Worm (Caenorhabditis elegans): ENCODE results near the gene F32E10.5.

Gene F32E10.5

DNA sequence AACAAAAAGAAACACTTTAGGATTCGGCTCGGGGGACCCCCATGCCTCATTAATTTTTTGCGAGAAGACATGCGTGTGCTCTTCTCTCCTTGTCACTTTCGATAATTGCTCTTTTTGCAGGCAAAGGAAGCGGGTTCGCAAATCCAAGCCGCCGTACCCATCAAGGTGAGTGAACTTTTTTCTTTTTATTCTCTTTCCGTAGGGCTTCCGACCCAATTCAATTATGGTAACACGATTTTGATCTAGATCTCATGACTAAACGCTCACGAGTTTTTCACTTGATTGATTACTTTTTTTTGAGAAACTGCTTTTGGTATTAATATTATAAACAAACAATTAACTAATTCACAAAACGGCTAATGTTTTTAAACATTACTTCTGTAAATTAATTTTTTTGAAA, 34.3 kb upstream of the F32E10.5 start:
- TF ChIP-seq jun-1 (tag; optimal IDR thresholded peaks at IDR 0.05), result no peak
- no peak for TF ChIP-seq pqm-1 (tag; optimal IDR thresholded peaks at IDR 0.05)
- no peak for TF ChIP-seq aly-2 (tag; optimal IDR thresholded peaks at IDR 0.05)
- no peak for TF ChIP-seq hlh-17 (GFP tag; optimal IDR thresholded peaks at IDR 0.05; ENCODE audit: borderline replicate concordance)
- TF ChIP-seq nhr-237 (tag; optimal IDR thresholded peaks at IDR 0.05), result no peak
- peak; percentile 17 for TF ChIP-seq fkh-10 (GFP tag; optimal IDR thresholded peaks at IDR 0.05)
- no peak for TF ChIP-seq vab-15 (tag; optimal IDR thresholded peaks at IDR 0.05)
- TF ChIP-seq lin-35 (GFP tag; optimal IDR thresholded peaks at IDR 0.05), result no peak
- TF ChIP-seq lin-14 (GFP tag; optimal IDR thresholded peaks at IDR 0.05), result peak; percentile 70
- TF ChIP-seq snu-23 (GFP tag; optimal IDR thresholded peaks at IDR 0.05), result no peak
- TF ChIP-seq efl-1 (optimal IDR thresholded peaks at IDR 0.05), result no peak
- peak in 1 of 2 experiments; percentile 3 for TF ChIP-seq efl-1 (GFP tag; optimal IDR thresholded peaks at IDR 0.05 in 1 of 2)
- no peak for TF ChIP-seq mdl-1 (tag; optimal IDR thresholded peaks at IDR 0.05)
- peak; percentile 12 for TF ChIP-seq unc-86 (tag; optimal IDR thresholded peaks at IDR 0.05)
- no peak for TF ChIP-seq alr-1 (tag; optimal IDR thresholded peaks at IDR 0.05; ENCODE audit: borderline replicate concordance)
- TF ChIP-seq mep-1 (tag; optimal IDR thresholded peaks at IDR 0.05), result no peak
- peak; percentile 54 for TF ChIP-seq nhr-71 (tag; optimal IDR thresholded peaks at IDR 0.05)
- peak; percentile 53 for TF ChIP-seq ceh-8 (GFP tag; optimal IDR thresholded peaks at IDR 0.05)
- peak; percentile 3 for TF ChIP-seq swsn-7 (tag; optimal IDR thresholded peaks at IDR 0.05)
- TF ChIP-seq ceh-82 (tag; optimal IDR thresholded peaks at IDR 0.05), result no peak
- no peak for TF ChIP-seq grh-1 (GFP tag; IDR thresholded peaks at IDR 0.05)
- TF ChIP-seq tbx-2 (tag; optimal IDR thresholded peaks at IDR 0.05), result peak; percentile 47
- TF ChIP-seq lsy-2 (tag; optimal IDR thresholded peaks at IDR 0.05), result no peak
- TF ChIP-seq nhr-47 (tag; optimal IDR thresholded peaks at IDR 0.05), result peak; percentile 54
- no peak for TF ChIP-seq nhr-28 (tag; optimal IDR thresholded peaks at IDR 0.05)
- no peak for TF ChIP-seq unc-98 (GFP tag; IDR thresholded peaks at IDR 0.05)
- TF ChIP-seq rnt-1 (tag; optimal IDR thresholded peaks at IDR 0.05), result no peak
- TF ChIP-seq dpl-1 (GFP tag; optimal IDR thresholded peaks at IDR 0.05), result no peak
- no peak for TF ChIP-seq nhr-11 (tag; optimal IDR thresholded peaks at IDR 0.05)
- no peak for TF ChIP-seq lir-3 (tag; optimal IDR thresholded peaks at IDR 0.05; ENCODE audit: poor library complexity)
- no peak for TF ChIP-seq ztf-4 (tag; optimal IDR thresholded peaks at IDR 0.05)

DNA sequence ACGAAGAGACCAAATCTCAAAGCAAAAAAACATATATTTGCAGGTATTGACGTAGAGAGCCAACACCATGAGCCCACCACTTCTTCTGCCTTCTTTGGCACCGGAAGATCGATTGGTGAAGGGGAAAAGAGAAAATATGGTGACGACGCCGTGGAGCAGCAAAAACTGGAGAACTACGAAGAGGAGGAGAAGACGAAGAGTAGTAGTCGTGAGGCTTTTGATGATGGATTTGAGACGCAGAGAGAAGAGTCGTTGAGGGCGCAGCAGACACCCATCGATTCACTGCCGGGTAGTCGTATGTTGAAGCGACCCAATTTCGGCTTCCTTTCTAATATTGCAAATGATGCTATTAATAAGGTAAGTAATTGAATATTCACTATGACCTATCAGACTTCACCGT, 33.2 kb upstream of the F32E10.5 start:
- peak; percentile 6 for TF ChIP-seq nhr-47 (tag; optimal IDR thresholded peaks at IDR 0.05)
- peak; percentile 60 for TF ChIP-seq lin-14 (GFP tag; optimal IDR thresholded peaks at IDR 0.05)
- TF ChIP-seq dsc-1 (tag; optimal IDR thresholded peaks at IDR 0.05), result no peak
- TF ChIP-seq ceh-82 (tag; optimal IDR thresholded peaks at IDR 0.05), result peak in 1 of 3 experiments; percentile 49
- peak; percentile 29 for TF ChIP-seq egl-13 (tag; optimal IDR thresholded peaks at IDR 0.05)
- TF ChIP-seq fkh-4 (tag; optimal IDR thresholded peaks at IDR 0.05; ENCODE audit: borderline replicate concordance), result no peak
- peak; percentile 44 for TF ChIP-seq fkh-8 (tag; optimal IDR thresholded peaks at IDR 0.05)

DNA sequence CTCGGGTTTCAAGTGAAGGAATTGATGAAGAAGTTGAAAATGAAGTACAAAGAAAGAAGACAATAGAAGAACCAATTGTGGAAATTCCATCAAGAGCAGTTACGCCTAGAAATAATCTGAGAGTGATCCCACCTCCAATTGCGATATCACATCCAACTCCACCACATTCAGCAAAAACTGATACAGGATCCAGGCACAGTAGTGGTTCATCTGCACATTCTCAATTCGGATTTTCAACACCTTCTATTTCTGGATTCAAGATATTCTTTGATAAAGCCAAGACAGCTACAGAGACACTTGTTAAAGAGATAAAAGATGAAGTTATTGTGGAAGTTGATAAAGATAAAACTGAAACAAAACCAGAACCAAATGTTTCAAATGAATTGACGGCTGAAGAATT, 29.9 kb upstream of the F32E10.5 start:
- no peak for TF ChIP-seq nhr-237 (tag; optimal IDR thresholded peaks at IDR 0.05)
- TF ChIP-seq lin-13 (GFP tag; optimal IDR thresholded peaks at IDR 0.05), result no peak
- no peak for TF ChIP-seq isw-1 (GFP tag; IDR thresholded peaks at IDR 0.05)

DNA sequence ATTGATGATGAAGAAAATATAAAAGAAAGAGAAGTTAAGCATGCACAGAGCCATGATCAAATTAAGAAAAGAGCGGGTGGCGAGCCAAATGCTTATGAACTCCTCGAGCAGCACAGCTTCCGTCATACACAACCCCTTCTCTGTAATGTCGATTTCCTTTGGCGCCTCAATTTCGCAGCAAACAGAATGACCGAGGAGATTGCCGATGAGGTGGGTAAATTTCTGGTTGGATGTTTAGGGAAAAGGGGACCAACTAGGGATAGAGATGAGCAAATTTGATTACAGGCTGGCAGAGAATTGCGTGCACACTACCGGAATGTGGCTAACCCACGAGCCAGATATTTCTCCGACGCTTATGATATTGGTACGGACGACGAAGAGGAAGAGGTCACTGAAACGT, 27.2 kb upstream of the F32E10.5 start:
- TF ChIP-seq lin-14 (GFP tag; optimal IDR thresholded peaks at IDR 0.05), result peak; percentile 4
- no peak for TF ChIP-seq elt-3 (tag; optimal IDR thresholded peaks at IDR 0.05)
- no peak for TF ChIP-seq elt-2 (tag; optimal IDR thresholded peaks at IDR 0.05)
- TF ChIP-seq aly-2 (tag; optimal IDR thresholded peaks at IDR 0.05), result no peak
- no peak for TF ChIP-seq nhr-11 (tag; optimal IDR thresholded peaks at IDR 0.05)
- no peak for TF ChIP-seq skn-1 (tag; optimal IDR thresholded peaks at IDR 0.05)
- TF ChIP-seq lin-13 (GFP tag; optimal IDR thresholded peaks at IDR 0.05), result no peak

Measured in whole organism, L1 larva.